Worm (Caenorhabditis elegans) whole organism, L2 larva: Measurements from ENCODE around the gene Y19D2B.1.

ENCODE experiments used
- blmp-1 ChIP-seq: sonication (generic microtip); optimal IDR thresholded peaks from 2 replicates; lab custom pipeline; 2017; ENCODE audit warnings: missing genetic modification characterization, mild to moderate bottlenecking, missing compliant biosample characterization, antibody characterized with exemption, moderate library complexity; ENCODE audit not compliant: insufficient read depth
- ceh-82 ChIP-seq: fragments of 150-350 bp; optimal IDR thresholded peaks from 2 replicates; lab custom pipeline; 2014; ENCODE audit warnings: missing biosample characterization, missing genetic modification characterization
- lin-13 ChIP-seq: fragments of 150-350 bp; optimal IDR thresholded peaks from 2 replicates; lab custom pipeline; 2014; ENCODE audit warnings: missing biosample characterization, missing genetic modification reagents, missing genetic modification characterization
- lin-39 ChIP-seq: fragments of 150-350 bp; optimal IDR thresholded peaks from 2 replicates; lab custom pipeline; 2014; ENCODE audit warnings: missing biosample characterization, missing genetic modification reagents, missing genetic modification characterization
- nhr-21 ChIP-seq: fragments of 150-350 bp; optimal IDR thresholded peaks from 2 replicates; lab custom pipeline; 2014; ENCODE audit warnings: missing biosample characterization, missing genetic modification characterization
- nhr-237 ChIP-seq: fragments of 150-350 bp; optimal IDR thresholded peaks from 2 replicates; lab custom pipeline; 2014; ENCODE audit warnings: missing biosample characterization, missing genetic modification characterization
- nhr-6 ChIP-seq: fragments of 150-350 bp; optimal IDR thresholded peaks from 2 replicates; lab custom pipeline; 2014; ENCODE audit warnings: missing biosample characterization, missing genetic modification characterization
- snpc-4 ChIP-seq: fragments of 150-350 bp; optimal IDR thresholded peaks from 2 replicates; lab custom pipeline; 2014; ENCODE audit warnings: missing biosample characterization, missing genetic modification characterization
- zag-1 ChIP-seq: fragments of 150-350 bp; optimal IDR thresholded peaks from 2 replicates; lab custom pipeline; 2014; ENCODE audit warnings: missing biosample characterization, missing genetic modification characterization

DNA sequence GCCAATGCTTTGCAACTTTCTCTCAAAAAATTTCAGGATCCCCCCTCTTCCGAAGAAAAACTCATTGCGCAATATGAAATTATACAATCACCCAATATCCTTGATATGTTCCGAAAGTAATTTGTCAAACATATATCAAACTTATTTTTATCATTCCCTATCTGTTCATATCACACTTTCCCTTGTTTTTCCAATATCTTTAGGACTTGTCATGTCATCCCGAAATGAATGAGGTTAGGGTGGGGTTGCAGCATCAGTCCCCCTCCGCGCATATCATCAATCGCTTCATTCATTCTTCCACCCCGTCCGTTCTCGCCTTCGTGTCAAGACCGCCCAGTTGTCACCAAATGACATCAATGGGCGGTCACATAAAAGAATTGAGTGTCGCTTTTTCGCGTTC lies 36.9 kb upstream of the Y19D2B.1 start:
- no peak for TF ChIP-seq nhr-21
- TF ChIP-seq blmp-1 (tag; lab: Kevin White, UChicago), result no peak
- TF ChIP-seq ceh-82 (tag; lab: Kevin White, UChicago), result no peak
- no peak for TF ChIP-seq nhr-237 (tag; lab: Kevin White, UChicago)
- TF ChIP-seq snpc-4 (tag; lab: Kevin White, UChicago), result no peak
- no peak for TF ChIP-seq zag-1 (tag; lab: Kevin White, UChicago)
- no peak for TF ChIP-seq lin-39 (tag; lab: Kevin White, UChicago)
- no peak for TF ChIP-seq nhr-6
- TF ChIP-seq lin-13 (GFP tag; lab: Kevin White, UChicago), result no peak
